Worm (Caenorhabditis elegans): Measurements from ENCODE around the gene vit-4.

ce11 chrX:3572490-3572889, 8.7 kb upstream of the vit-4 start, which contains the start of gene vit-3:
- no peak for TF ChIP-seq zag-1 (tag; optimal IDR thresholded peaks at IDR 0.05)
- TF ChIP-seq nhr-237 (tag; optimal IDR thresholded peaks at IDR 0.05), result no peak
- no peak for TF ChIP-seq egl-27 (tag; optimal IDR thresholded peaks at IDR 0.05)
- no peak for TF ChIP-seq ZK546.5 (tag; optimal IDR thresholded peaks at IDR 0.05)
- no peak for TF ChIP-seq daf-12 (tag; optimal IDR thresholded peaks at IDR 0.05)
- TF ChIP-seq fos-1 (tag; optimal IDR thresholded peaks at IDR 0.05), result no peak
- no peak for TF ChIP-seq nhr-25 (tag; optimal IDR thresholded peaks at IDR 0.05)
- TF ChIP-seq nfya-1 (tag; optimal IDR thresholded peaks at IDR 0.05; ENCODE audit: insufficient read depth), result no peak
- TF ChIP-seq elt-3 (tag; optimal IDR thresholded peaks at IDR 0.05), result no peak
- no peak for TF ChIP-seq elt-2 (tag; optimal IDR thresholded peaks at IDR 0.05)
- no peak for TF ChIP-seq mdl-1 (tag; optimal IDR thresholded peaks at IDR 0.05)
- no peak for TF ChIP-seq skn-1 (tag; optimal IDR thresholded peaks at IDR 0.05)
- no peak for TF ChIP-seq unc-39 (tag; optimal IDR thresholded peaks at IDR 0.05)
- TF ChIP-seq ztf-4 (tag; optimal IDR thresholded peaks at IDR 0.05), result no peak

All from whole organism, L3 larva.